Worm (Caenorhabditis elegans) whole organism, midembryonic: ENCODE data around the gene ccm-3.

Source experiments
- T22C8.4 ChIP-seq: fragments of 200-800 bp; sonication (Bioruptor generic); IDR thresholded peaks from 2 replicates; pipeline ENCODE4 v1.3.6; 2022; ENCODE audit warnings: missing genetic modification characterization, missing compliant biosample characterization
- cog-1 ChIP-seq: sonication (generic microtip); optimal IDR thresholded peaks from 2 replicates; lab custom pipeline; 2016; ENCODE audit warnings: missing genetic modification characterization, missing compliant biosample characterization
- flt-1 ChIP-seq: fragments of 200-800 bp; sonication (Bioruptor generic); IDR thresholded peaks from 2 replicates; pipeline ENCODE4 v1.3.6; 2022; ENCODE audit warnings: missing genetic modification characterization, missing compliant biosample characterization
- klf-2 ChIP-seq: fragments of 200-800 bp; sonication (Bioruptor generic); conservative IDR thresholded peaks from 2 replicates; pipeline ENCODE4 v1.3.6; 2022; ENCODE audit warnings: missing genetic modification reagents, missing genetic modification characterization, missing compliant biosample characterization
- med-1 ChIP-seq: sonication (generic microtip); optimal IDR thresholded peaks from 2 replicates; lab custom pipeline; 2017; ENCODE audit warnings: missing genetic modification characterization, mild to moderate bottlenecking, missing compliant biosample characterization, antibody characterized with exemption, missing genetic modification reagents; ENCODE audit not compliant: insufficient read depth
- ref-1 ChIP-seq: fragments of 200-800 bp; sonication (Bioruptor generic); conservative IDR thresholded peaks from 2 replicates; pipeline ENCODE4 v1.3.6; 2022; ENCODE audit warnings: missing genetic modification reagents, missing genetic modification characterization, missing compliant biosample characterization
- tab-1 ChIP-seq: fragments of 200-800 bp; sonication (Bioruptor generic); IDR thresholded peaks from 2 replicates; pipeline ENCODE4 v1.3.6; 2022; ENCODE audit warnings: missing genetic modification characterization, missing compliant biosample characterization
- ztf-23 ChIP-seq: fragments of 200-800 bp; sonication (Bioruptor generic); IDR thresholded peaks from 2 replicates; pipeline ENCODE4 v1.3.6; 2022; ENCODE audit warnings: missing genetic modification reagents, missing genetic modification characterization, missing compliant biosample characterization
- ztf-29 ChIP-seq: fragments of 200-800 bp; sonication (Bioruptor generic); IDR thresholded peaks from 2 replicates; pipeline ENCODE4 v1.3.6; 2022; ENCODE audit warnings: missing genetic modification reagents, missing genetic modification characterization, missing compliant biosample characterization

Gene ccm-3

DNA sequence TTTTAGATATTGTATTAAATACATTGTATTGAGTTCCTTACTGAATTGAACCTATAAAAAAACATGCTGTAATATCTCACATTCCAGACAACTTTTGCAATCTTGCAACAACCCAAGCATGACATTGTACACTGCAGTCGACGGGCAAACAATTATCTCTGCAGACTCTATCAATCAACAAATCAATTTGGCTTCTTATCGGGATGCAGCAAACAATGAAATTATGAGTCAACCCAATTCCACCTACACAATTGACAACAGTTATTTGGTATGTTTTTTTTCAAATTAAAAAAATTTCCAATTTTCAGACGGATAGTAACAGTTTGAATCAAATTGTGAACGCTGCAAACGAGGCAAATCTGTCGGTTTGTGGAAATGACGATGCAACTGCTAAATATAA is 23.9 kb upstream of the ccm-3 start:
- TF ChIP-seq T22C8.4 (GFP tag; lab: Robert Waterston, UW) (no peak), med-1 (GFP tag; lab: Kevin White, UChicago) (no peak), cog-1 (tag; lab: Kevin White, UChicago) (no peak), ref-1 (GFP tag; lab: Robert Waterston, UW) (no peak), flt-1 (GFP tag; lab: Robert Waterston, UW) (no peak), tab-1 (GFP tag; lab: Robert Waterston, UW) (no peak), ztf-23 (GFP tag; lab: Robert Waterston, UW) (no peak), klf-2 (GFP tag; lab: Robert Waterston, UW) (no peak), ztf-29 (GFP tag; lab: Robert Waterston, UW) (no peak)

DNA sequence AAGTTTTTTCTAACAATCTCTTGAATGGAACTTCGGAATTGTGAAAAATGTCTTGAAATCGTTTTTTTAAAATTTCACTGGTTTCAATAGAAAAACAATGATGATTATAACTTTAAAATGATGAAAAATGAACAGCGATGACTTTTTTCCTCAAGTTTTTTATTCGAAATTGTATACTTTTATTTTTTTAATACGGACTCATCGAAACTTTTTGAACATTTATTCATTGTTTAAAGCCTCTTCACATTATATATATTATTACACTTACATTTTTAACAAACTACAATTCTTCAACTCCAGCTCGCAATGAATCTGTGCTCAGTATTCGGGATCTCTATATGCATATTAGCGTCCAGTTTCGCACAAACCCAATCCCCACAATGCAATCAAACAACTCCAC is 20.9 kb upstream of the ccm-3 start, which contains the start of gene M28.8:
Gene M28.8 (plus strand): TSS at position 301 of the 400 bp plus-strand sequence.
- TF ChIP-seq cog-1 (tag; lab: Kevin White, UChicago) = no peak
- no peak for TF ChIP-seq tab-1 (GFP tag; lab: Robert Waterston, UW)
- no peak for TF ChIP-seq klf-2 (GFP tag; lab: Robert Waterston, UW)
- no peak for TF ChIP-seq ztf-23 (GFP tag; lab: Robert Waterston, UW)
- no peak for TF ChIP-seq T22C8.4 (GFP tag; lab: Robert Waterston, UW)
- TF ChIP-seq ref-1 (GFP tag; lab: Robert Waterston, UW) = no peak
- no peak for TF ChIP-seq flt-1 (GFP tag; lab: Robert Waterston, UW)
- no peak for TF ChIP-seq ztf-29 (GFP tag; lab: Robert Waterston, UW)
- no peak for TF ChIP-seq med-1 (GFP tag; lab: Kevin White, UChicago)

DNA sequence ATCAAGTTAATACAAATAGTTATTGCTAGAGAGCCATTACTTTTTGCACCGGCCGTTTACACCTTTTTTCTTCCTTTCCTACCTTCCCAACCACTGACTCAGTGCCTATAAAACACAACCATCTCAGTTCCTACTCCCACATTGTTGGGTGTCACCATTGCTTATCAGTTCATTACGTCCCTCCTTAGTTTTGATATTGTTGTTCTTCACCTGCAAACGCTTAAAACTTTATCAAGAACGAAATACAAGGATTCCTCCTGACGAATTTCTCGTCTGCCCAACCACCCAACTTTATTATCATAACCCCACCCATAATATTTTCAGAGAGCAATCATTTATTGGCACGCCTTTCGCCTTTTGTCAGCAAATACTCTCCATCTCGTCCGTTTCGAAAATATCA is 20.0 kb upstream of the ccm-3 start:
- TF ChIP-seq ztf-29 (GFP tag; lab: Robert Waterston, UW) (no peak), tab-1 (GFP tag; lab: Robert Waterston, UW) (no peak), ztf-23 (GFP tag; lab: Robert Waterston, UW) (no peak), T22C8.4 (GFP tag; lab: Robert Waterston, UW) (no peak), klf-2 (GFP tag; lab: Robert Waterston, UW) (no peak), med-1 (GFP tag; lab: Kevin White, UChicago) (no peak), ref-1 (GFP tag; lab: Robert Waterston, UW) (no peak), cog-1 (tag; lab: Kevin White, UChicago) (no peak), flt-1 (GFP tag; lab: Robert Waterston, UW) (no peak)

DNA sequence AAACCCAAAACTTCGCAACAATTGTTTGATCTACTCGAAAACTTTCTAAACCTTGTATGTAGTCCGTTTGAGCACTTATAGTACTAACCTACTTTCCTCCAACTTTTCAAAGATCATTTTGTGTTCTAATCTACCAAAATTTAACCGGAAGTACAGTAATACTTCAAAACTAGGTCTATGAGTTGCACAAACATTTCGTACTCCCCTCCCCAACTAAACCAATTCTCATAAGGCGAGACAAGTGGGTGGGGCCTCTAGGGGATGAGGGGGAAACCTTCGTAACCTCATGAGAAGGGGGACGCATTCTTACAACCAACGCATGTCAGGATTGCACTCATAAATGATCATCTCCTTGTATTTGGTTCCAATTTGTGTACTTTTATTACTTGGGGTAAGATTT is 14.9 kb upstream of the ccm-3 start, which contains the start of gene cutl-9:
Gene cutl-9 (plus strand): TSS at position 301 of the 400 bp plus-strand sequence.
- TF ChIP-seq ref-1 (GFP tag; lab: Robert Waterston, UW) (no peak), T22C8.4 (GFP tag; lab: Robert Waterston, UW) (no peak), klf-2 (GFP tag; lab: Robert Waterston, UW) (no peak)

DNA sequence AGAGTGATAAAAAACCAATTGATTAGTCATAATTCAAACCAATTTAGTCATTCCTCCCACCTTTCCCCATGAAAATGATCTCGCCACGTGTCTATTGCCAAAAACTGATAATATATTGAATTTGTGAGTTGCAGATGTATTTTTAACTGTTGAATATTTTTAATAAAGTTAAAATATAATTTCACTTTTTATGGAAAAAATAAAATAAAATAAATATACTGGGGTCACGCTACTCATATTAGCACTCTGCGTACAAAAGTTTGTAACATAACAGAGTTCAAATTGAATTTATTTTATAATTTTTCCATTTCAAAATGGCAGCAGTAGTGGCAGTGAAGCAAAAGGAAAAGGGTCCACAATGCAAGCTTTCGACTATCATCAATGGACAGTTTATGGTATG is 11.1 kb upstream of the ccm-3 start, which contains the start of gene C14A4.13:
Gene C14A4.13 (plus strand): TSS at position 301 of the 400 bp plus-strand sequence.
- TF ChIP-seq flt-1 (GFP tag; lab: Robert Waterston, UW) (no peak), ztf-29 (GFP tag; lab: Robert Waterston, UW) (no peak), T22C8.4 (GFP tag; lab: Robert Waterston, UW) (no peak), ztf-23 (GFP tag; lab: Robert Waterston, UW) (no peak), klf-2 (GFP tag; lab: Robert Waterston, UW) (no peak), ref-1 (GFP tag; lab: Robert Waterston, UW) (no peak), med-1 (GFP tag; lab: Kevin White, UChicago) (no peak), cog-1 (tag; lab: Kevin White, UChicago) (no peak), tab-1 (GFP tag; lab: Robert Waterston, UW) (no peak)

DNA sequence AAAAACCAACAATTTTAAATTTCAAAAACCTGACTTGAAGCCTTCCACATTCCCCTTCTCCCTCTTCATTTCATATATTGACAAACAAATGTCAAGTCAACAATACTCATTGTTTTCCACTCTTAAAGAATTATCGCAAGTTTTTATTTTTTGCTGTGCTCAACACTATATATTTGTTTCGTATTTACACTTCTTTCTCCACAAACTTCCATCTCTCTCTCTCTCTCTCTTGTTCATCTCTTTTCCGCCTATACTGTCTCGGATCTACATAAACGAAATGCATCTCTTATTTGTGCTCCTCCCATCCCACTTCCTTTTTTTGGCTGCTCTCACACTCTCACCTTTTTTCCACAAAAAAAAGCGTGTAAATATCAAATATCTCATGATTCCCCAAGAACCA is 5.7 kb upstream of the ccm-3 start, which contains the start of gene C14A4.12:
Gene C14A4.12 (plus strand): TSS at position 301 of the 400 bp plus-strand sequence.
- TF ChIP-seq ztf-23 (GFP tag; lab: Robert Waterston, UW) = no peak
- TF ChIP-seq flt-1 (GFP tag; lab: Robert Waterston, UW) = no peak
- TF ChIP-seq ref-1 (GFP tag; lab: Robert Waterston, UW) = no peak
- TF ChIP-seq med-1 (GFP tag; lab: Kevin White, UChicago) = no peak
- no peak for TF ChIP-seq tab-1 (GFP tag; lab: Robert Waterston, UW)
- no peak for TF ChIP-seq T22C8.4 (GFP tag; lab: Robert Waterston, UW)
- no peak for TF ChIP-seq cog-1 (tag; lab: Kevin White, UChicago)

DNA sequence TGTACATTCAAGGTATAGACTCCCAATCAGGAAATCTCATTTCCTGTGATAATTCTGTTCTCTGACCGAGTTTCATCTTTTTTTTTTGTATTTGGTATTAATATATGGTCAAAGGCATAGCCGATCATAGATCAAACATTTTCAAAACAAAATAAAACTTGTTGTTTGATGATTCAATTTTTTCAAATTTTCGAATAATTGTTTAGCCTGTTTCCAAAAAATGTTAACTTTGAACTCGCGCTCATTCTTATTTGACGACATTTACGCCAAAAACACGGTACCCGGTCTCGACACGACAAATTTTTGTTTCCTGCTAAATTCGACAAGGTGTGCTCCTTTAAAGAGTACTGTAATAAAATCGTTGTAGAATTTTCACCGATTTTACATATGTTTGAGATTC is 1.7 kb upstream of the ccm-3 start:
- no peak for TF ChIP-seq klf-2 (GFP tag; lab: Robert Waterston, UW)
- TF ChIP-seq med-1 (GFP tag; lab: Kevin White, UChicago) = no peak
- no peak for TF ChIP-seq cog-1 (tag; lab: Kevin White, UChicago)
- TF ChIP-seq ztf-29 (GFP tag; lab: Robert Waterston, UW) = no peak
- no peak for TF ChIP-seq flt-1 (GFP tag; lab: Robert Waterston, UW)
- no peak for TF ChIP-seq ztf-23 (GFP tag; lab: Robert Waterston, UW)
- no peak for TF ChIP-seq ref-1 (GFP tag; lab: Robert Waterston, UW)
- no peak for TF ChIP-seq tab-1 (GFP tag; lab: Robert Waterston, UW)
- no peak for TF ChIP-seq T22C8.4 (GFP tag; lab: Robert Waterston, UW)

DNA sequence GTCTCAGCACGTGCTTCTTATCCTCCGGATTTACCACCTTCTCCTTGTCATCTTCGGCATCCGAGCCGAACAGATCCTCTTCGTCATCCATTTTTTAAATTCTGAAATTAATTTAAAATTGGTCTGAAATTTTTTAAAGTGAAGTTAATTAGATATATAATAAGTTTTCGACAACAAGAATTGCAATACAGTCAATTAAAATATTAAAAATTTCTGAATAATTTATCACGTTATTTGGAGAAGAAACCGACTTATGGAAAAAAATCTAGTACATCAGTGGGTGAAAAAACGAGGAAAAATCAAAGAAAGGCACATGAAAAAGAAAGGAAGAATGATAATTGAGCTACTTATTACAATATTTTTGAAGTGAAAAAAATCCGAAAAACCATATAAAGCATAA is 1.6 kb downstream of the ccm-3 start, which contains the start of gene taf-13:
Gene taf-13 (minus strand): TSS at position 101 of the 400 bp plus-strand sequence.
- TF ChIP-seq ref-1 (GFP tag; lab: Robert Waterston, UW) = no peak
- no peak for TF ChIP-seq cog-1 (tag; lab: Kevin White, UChicago)
- no peak for TF ChIP-seq klf-2 (GFP tag; lab: Robert Waterston, UW)
- TF ChIP-seq ztf-23 (GFP tag; lab: Robert Waterston, UW) = no peak
- TF ChIP-seq flt-1 (GFP tag; lab: Robert Waterston, UW) = no peak
- no peak for TF ChIP-seq med-1 (GFP tag; lab: Kevin White, UChicago)
- no peak for TF ChIP-seq T22C8.4 (GFP tag; lab: Robert Waterston, UW)
- no peak for TF ChIP-seq ztf-29 (GFP tag; lab: Robert Waterston, UW)

DNA sequence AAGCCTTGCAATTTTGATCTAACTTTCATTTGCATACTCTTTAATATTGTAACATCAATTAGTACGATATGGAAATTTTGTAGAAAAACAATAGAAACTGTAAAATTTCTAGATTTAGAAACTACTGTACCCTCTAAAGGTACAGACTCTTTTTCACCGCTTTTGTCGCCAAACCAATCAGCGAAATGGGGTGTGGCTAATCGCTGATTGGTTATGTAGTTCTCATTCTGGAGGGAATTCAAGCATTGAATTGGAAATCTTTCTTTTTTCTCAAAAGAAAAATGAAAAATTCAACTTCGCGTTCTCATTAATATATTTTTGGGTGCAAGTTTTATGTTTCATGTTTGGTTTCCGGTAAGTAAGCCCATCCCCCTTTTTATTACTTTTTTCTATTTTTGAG is 3.5 kb downstream of the ccm-3 start:
- no peak for TF ChIP-seq tab-1 (GFP tag; lab: Robert Waterston, UW)
- TF ChIP-seq cog-1 (tag; lab: Kevin White, UChicago) = no peak
- TF ChIP-seq T22C8.4 (GFP tag; lab: Robert Waterston, UW) = no peak
- TF ChIP-seq ztf-29 (GFP tag; lab: Robert Waterston, UW) = no peak
- TF ChIP-seq klf-2 (GFP tag; lab: Robert Waterston, UW) = no peak
- TF ChIP-seq ref-1 (GFP tag; lab: Robert Waterston, UW) = no peak
- no peak for TF ChIP-seq flt-1 (GFP tag; lab: Robert Waterston, UW)
- no peak for TF ChIP-seq med-1 (GFP tag; lab: Kevin White, UChicago)
- no peak for TF ChIP-seq ztf-23 (GFP tag; lab: Robert Waterston, UW)
